Worm (Caenorhabditis elegans) whole organism, L3 larva: ENCODE data around the gene Y57A10A.8.

Experiments used
- aly-2 ChIP-seq: fragments of 150-350 bp; optimal IDR thresholded peaks from 2 replicates; lab custom pipeline; 2014; ENCODE audit warnings: missing biosample characterization, missing genetic modification characterization
- elt-3 ChIP-seq, 3 experiments: fragments of 150-350 bp in 1 of 3; sonication (generic microtip) in 2 of 3; optimal IDR thresholded peaks; 2 replicates in 2 of 3; 4 replicates in 1 of 3; lab custom pipeline; 2014 to 2017; ENCODE audit warnings: missing biosample characterization in 3 of 3, missing genetic modification characterization in 3 of 3
- hmg-11 ChIP-seq: sonication (generic microtip); optimal IDR thresholded peaks from 2 replicates; lab custom pipeline; 2016; ENCODE audit warnings: missing genetic modification characterization, missing compliant biosample characterization
- jun-1 ChIP-seq: fragments of 150-350 bp; optimal IDR thresholded peaks from 2 replicates; lab custom pipeline; 2014; ENCODE audit warnings: missing biosample characterization, missing genetic modification reagents, missing genetic modification characterization
- nhr-76 ChIP-seq: fragments of 150-350 bp; sonication (generic microtip); optimal IDR thresholded peaks from 5 replicates; lab custom pipeline; 2014; ENCODE audit warnings: missing biosample characterization, missing genetic modification characterization
- nhr-77 ChIP-seq: fragments of 150-350 bp; optimal IDR thresholded peaks from 2 replicates; lab custom pipeline; 2014; ENCODE audit warnings: missing biosample characterization, missing genetic modification characterization
- skn-1 ChIP-seq: fragments of 150-350 bp; optimal IDR thresholded peaks from 2 replicates; lab custom pipeline; 2014; ENCODE audit warnings: missing biosample characterization, missing genetic modification characterization
- unc-39 ChIP-seq: sonication (generic microtip); optimal IDR thresholded peaks from 4 replicates; lab custom pipeline; 2017; ENCODE audit warnings: missing biosample characterization, missing genetic modification characterization
- unc-62 ChIP-seq: fragments of 150-350 bp; sonication (generic microtip); optimal IDR thresholded peaks from 4 replicates; lab custom pipeline; 2014; ENCODE audit warnings: missing biosample characterization, missing genetic modification reagents, missing genetic modification characterization
- zag-1 ChIP-seq: fragments of 150-350 bp; optimal IDR thresholded peaks from 2 replicates; lab custom pipeline; 2014; ENCODE audit warnings: missing biosample characterization, missing genetic modification characterization

DNA sequence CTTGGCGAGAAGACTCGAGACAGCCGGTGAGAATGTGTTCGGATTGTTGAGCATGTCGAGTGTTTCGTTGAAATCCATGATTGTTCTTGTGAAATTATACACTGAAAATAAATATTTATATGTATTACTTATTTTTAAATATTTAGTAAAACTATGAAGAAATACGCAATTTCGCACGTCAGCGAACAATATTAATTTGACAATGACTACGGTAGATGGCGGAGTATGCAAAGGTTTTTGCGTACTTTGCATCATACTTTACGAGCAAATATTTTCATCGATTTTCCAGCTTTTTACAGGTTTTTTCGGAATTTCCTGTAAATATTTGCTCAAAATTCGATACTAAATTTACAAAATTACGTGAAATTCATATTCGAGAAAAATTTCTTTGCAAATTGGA lies 33.8 kb upstream of the Y57A10A.8 start, which contains the start of gene set-24:
- TF ChIP-seq nhr-77 (no peak), unc-62 (GFP tag; lab: Kevin White, UChicago) (no peak), elt-3 (tag; optimal IDR thresholded peaks at IDR 0.05; lab: Kevin White, UChicago) (no peak), nhr-76 (tag; lab: Kevin White, UChicago) (no peak), jun-1 (tag; lab: Kevin White, UChicago) (no peak), unc-39 (tag; lab: Kevin White, UChicago) (no peak), zag-1 (tag; lab: Kevin White, UChicago) (no peak), aly-2 (no peak), skn-1 (no peak), hmg-11 (tag; lab: Kevin White, UChicago) (no peak)
